Worm (Caenorhabditis elegans) whole organism, mixed stage, embryonic: ENCODE data around the gene C26E1.2.

Source experiments
- ces-1 ChIP-seq: fragments of 150-350 bp; optimal IDR thresholded peaks from 2 replicates; lab custom pipeline; 2014; ENCODE audit warnings: missing biosample characterization, missing genetic modification reagents, missing genetic modification characterization
- lin-13 ChIP-seq: fragments of 150-350 bp; optimal IDR thresholded peaks from 2 replicates; lab custom pipeline; 2014; ENCODE audit warnings: missing biosample characterization, missing genetic modification characterization

DNA sequence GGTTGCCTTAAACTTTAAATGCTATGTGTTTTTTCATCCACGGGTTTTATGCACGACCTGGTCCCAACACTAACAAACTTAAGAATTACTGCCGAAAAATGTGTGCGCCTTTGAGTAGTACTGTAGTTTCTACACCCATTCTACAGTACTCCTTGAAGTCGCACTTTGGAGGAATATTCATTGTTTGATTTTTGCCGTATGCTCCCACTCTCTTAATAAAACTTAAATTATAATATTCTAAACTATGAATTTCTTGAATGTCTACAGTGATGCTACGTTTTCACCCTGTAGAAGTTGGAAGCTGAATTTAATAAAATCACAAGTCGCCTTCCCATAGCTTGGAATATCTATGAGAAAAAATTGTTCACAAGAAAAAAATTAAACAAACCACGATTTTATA lies 4.9 kb downstream of the C26E1.2 start:
- TF ChIP-seq lin-13 (tag; lab: Kevin White, UChicago) (no peak), ces-1 (GFP tag; lab: Kevin White, UChicago) (no peak)
